Worm (Caenorhabditis elegans): ENCODE data around the gene F58B4.7.

The F58B4.7 gene

DNA sequence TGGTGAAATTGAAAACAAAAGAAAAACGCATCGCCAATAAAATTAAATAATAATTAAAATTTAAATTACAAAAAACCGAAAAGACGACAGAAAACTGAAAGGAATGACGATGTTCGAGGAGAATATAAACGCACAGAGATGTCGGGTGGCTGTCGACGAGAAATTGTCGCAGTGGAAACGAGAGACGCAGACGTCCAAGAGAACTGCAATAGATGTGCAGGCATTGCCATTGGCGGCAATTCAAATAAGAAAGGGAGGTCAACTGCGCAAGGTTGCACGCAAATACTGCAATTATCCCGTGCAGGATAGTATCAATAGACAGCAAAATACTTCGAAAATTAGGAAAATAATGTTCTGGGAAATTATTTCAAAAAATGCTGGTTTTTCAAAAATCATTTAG is 26.0 kb downstream of the F58B4.7 start (continued):
- TF ChIP-seq lir-3 (tag; optimal IDR thresholded peaks at IDR 0.05): peak; percentile 67
- TF ChIP-seq php-3 (GFP tag; IDR thresholded peaks at IDR 0.05): peak; percentile 95
- peak; percentile 91 for TF ChIP-seq zip-2 (tag; optimal IDR thresholded peaks at IDR 0.05)
- TF ChIP-seq vab-7 (GFP tag; IDR thresholded peaks at IDR 0.05): peak; percentile 88
- peak; percentile 98 for TF ChIP-seq saeg-2 (GFP tag; IDR thresholded peaks at IDR 0.05)
- TF ChIP-seq daf-16 (GFP tag; optimal IDR thresholded peaks at IDR 0.05): peak; percentile 93 to 95
- TF ChIP-seq daf-16 (tag; optimal IDR thresholded peaks at IDR 0.05): peak; percentile 81
- peak; percentile 87 for TF ChIP-seq ceh-32 (tag; optimal IDR thresholded peaks at IDR 0.05; ENCODE audit: poor library complexity)
- peak; percentile 98 for TF ChIP-seq tra-1 (GFP tag; IDR thresholded peaks at IDR 0.05)
- peak; percentile 95 for TF ChIP-seq spr-1 (tag; optimal IDR thresholded peaks at IDR 0.05)
- peak; percentile 94 for TF ChIP-seq hlh-30 (tag; optimal IDR thresholded peaks at IDR 0.05; ENCODE audit: insufficient read depth)
- peak; percentile 98 for TF ChIP-seq pha-4 (GFP tag; IDR thresholded peaks at IDR 0.05)
- peak; percentile 99 for TF ChIP-seq pha-4 (tag; optimal IDR thresholded peaks at IDR 0.05)
- TF ChIP-seq R02D3.7 (tag; optimal IDR thresholded peaks at IDR 0.05): peak; percentile 1
- TF ChIP-seq lin-39 (tag; optimal IDR thresholded peaks at IDR 0.05): no peak
- peak; percentile 97 for TF ChIP-seq F49E8.2 (tag; optimal IDR thresholded peaks at IDR 0.05; ENCODE audit: borderline replicate concordance)
- peak; percentile 83 for TF ChIP-seq mxl-2 (GFP tag; conservative IDR thresholded peaks at IDR 0.05)
- TF ChIP-seq D1046.2 (GFP tag; IDR thresholded peaks at IDR 0.05): peak; percentile 96
- TF ChIP-seq skn-1 (tag; optimal IDR thresholded peaks at IDR 0.05): peak; percentile 74
- peak; percentile 93 for TF ChIP-seq Y48G9A.11 (GFP tag; IDR thresholded peaks at IDR 0.05)
- peak; percentile 98 for TF ChIP-seq rbr-2 (tag; optimal IDR thresholded peaks at IDR 0.05)
- peak; percentile 97 for TF ChIP-seq lin-1 (GFP tag; IDR thresholded peaks at IDR 0.05)
- peak; percentile 98 for TF ChIP-seq T26A8.4 (GFP tag; IDR thresholded peaks at IDR 0.05)
- peak; percentile 99 for TF ChIP-seq dve-1 (tag; optimal IDR thresholded peaks at IDR 0.05; ENCODE audit: insufficient read depth)
- TF ChIP-seq ztf-11 (tag; optimal IDR thresholded peaks at IDR 0.05): peak; percentile 22
- peak; percentile 49 for TF ChIP-seq gei-8 (GFP tag; optimal IDR thresholded peaks at IDR 0.05)
- TF ChIP-seq T20F7.1 (GFP tag; optimal IDR thresholded peaks at IDR 0.05): peak; percentile 94
- peak; percentile 8 for TF ChIP-seq snpc-4 (tag; optimal IDR thresholded peaks at IDR 0.05)
- TF ChIP-seq ztf-7 (tag; optimal IDR thresholded peaks at IDR 0.05): peak; percentile 92
- peak; percentile 93 to 98 for TF ChIP-seq lsy-2 (tag; optimal IDR thresholded peaks at IDR 0.05)
- TF ChIP-seq hlh-11 (tag; optimal IDR thresholded peaks at IDR 0.05): peak; percentile 99
- peak; percentile 99 for TF ChIP-seq mep-1 (tag; optimal IDR thresholded peaks at IDR 0.05)
- peak; percentile 68 to 85 for TF ChIP-seq mdl-1 (tag; optimal IDR thresholded peaks at IDR 0.05)
- peak; percentile 68 for TF ChIP-seq set-16 (GFP tag; IDR thresholded peaks at IDR 0.05)
- peak; percentile 94 for TF ChIP-seq F37D6.2 (tag; optimal IDR thresholded peaks at IDR 0.05)
- peak; percentile 11 for TF ChIP-seq fos-1 (tag; optimal IDR thresholded peaks at IDR 0.05)
- TF ChIP-seq pqm-1 (tag; optimal IDR thresholded peaks at IDR 0.05): peak; percentile 87
- peak; percentile 84 to 88 for TF ChIP-seq madf-5 (GFP tag; IDR thresholded peaks at IDR 0.05)
- peak; percentile 94 for TF ChIP-seq spr-3 (GFP tag; optimal IDR thresholded peaks at IDR 0.05)
- peak; percentile 89 for TF ChIP-seq ZK337.2 (GFP tag; IDR thresholded peaks at IDR 0.05)
- peak; percentile 88 for TF ChIP-seq lin-29 (GFP tag; IDR thresholded peaks at IDR 0.05)
- TF ChIP-seq daf-12 (tag; optimal IDR thresholded peaks at IDR 0.05): no peak
- TF ChIP-seq jun-1 (tag; optimal IDR thresholded peaks at IDR 0.05): peak; percentile 93
- TF ChIP-seq dmd-6 (GFP tag; IDR thresholded peaks at IDR 0.05): peak; percentile 99
- no peak for TF ChIP-seq nhr-111 (GFP tag; optimal IDR thresholded peaks at IDR 0.05)
- peak; percentile 97 for TF ChIP-seq mxl-3 (GFP tag; optimal IDR thresholded peaks at IDR 0.05)
- peak; percentile 98 for TF ChIP-seq nhr-102 (tag; optimal IDR thresholded peaks at IDR 0.05)
- TF ChIP-seq nhr-6 (tag; optimal IDR thresholded peaks at IDR 0.05): peak; percentile 99
- TF ChIP-seq ctbp-1 (GFP tag; IDR thresholded peaks at IDR 0.05): peak; percentile 97
- TF ChIP-seq sdz-12 (GFP tag; optimal IDR thresholded peaks at IDR 0.05): peak; percentile 93
- peak; percentile 97 for TF ChIP-seq nhr-41 (GFP tag; IDR thresholded peaks at IDR 0.05)
- no peak for TF ChIP-seq ceh-28 (tag; optimal IDR thresholded peaks at IDR 0.05)
